Worm (Caenorhabditis elegans): ENCODE results near the gene T22F3.2.

ce11 chrV:3554869-3555268, 31.6 kb upstream of the T22F3.2 start, which contains the start of gene grl-29:
- TF ChIP-seq dao-5 (tag; optimal IDR thresholded peaks at IDR 0.05), result no peak
- TF ChIP-seq W03F9.2 (tag; optimal IDR thresholded peaks at IDR 0.05), result no peak
- no peak for TF ChIP-seq him-1 (tag; optimal IDR thresholded peaks at IDR 0.05)

Data from whole organism, L4/young adult.